Fruit fly (Drosophila melanogaster): ENCODE results near the gene CG14839.

CG14839 gene

dm6 chr3R:14262087-14262486 is at the start of gene CG14839, which contains the start of gene CG14841:
TSS of gene CG14839 (plus strand) at chr3R:14262387.
TSS of gene CG14841 (minus strand) at chr3R:14262418.
- no peak for TF ChIP-seq CG13204 (GFP tag; optimal IDR thresholded peaks at IDR 0.05)
- no peak for TF ChIP-seq Pif1A (GFP tag; optimal IDR thresholded peaks at IDR 0.05)
- TF ChIP-seq rn (GFP tag; IDR thresholded peaks at IDR 0.05) = no peak
- TF ChIP-seq CG4496 (GFP tag; IDR thresholded peaks at IDR 0.05) = no peak
- no peak for TF ChIP-seq gl (tag; optimal IDR thresholded peaks at IDR 0.05)
- TF ChIP-seq CG8159 (tag; optimal IDR thresholded peaks at IDR 0.05) = no peak
- no peak for TF ChIP-seq Snoo (tag; optimal IDR thresholded peaks at IDR 0.05)
- no peak for TF ChIP-seq CG14655 (GFP tag; optimal IDR thresholded peaks at IDR 0.05)
- TF ChIP-seq CG10348 (GFP tag; IDR thresholded peaks at IDR 0.05) = no peak
- no peak for TF ChIP-seq Pif1B (GFP tag; optimal IDR thresholded peaks at IDR 0.05)
- TF ChIP-seq CG12605 (GFP tag; IDR thresholded peaks at IDR 0.05) = no peak
- no peak for TF ChIP-seq CG17806 (tag; optimal IDR thresholded peaks at IDR 0.05)
- no peak for TF ChIP-seq Ets98B (GFP tag; IDR thresholded peaks at IDR 0.05)

- TF ChIP-seq CG14655 (GFP tag; optimal IDR thresholded peaks at IDR 0.05) (no peak), CG12605 (GFP tag; IDR thresholded peaks at IDR 0.05) (peak; percentile 92)
Observed at dm6 chr3R:14214776-14215175, 47.4 kb upstream of the CG14839 start, which contains the start of gene Dop1R1. TSS of gene Dop1R1 (minus strand) at chr3R:14214810.

dm6 chr3R:14217839-14218238 is 44.3 kb upstream of the CG14839 start, which contains the start of gene CG9649:
TSS of gene CG9649 (minus strand) at chr3R:14217882.
- TF ChIP-seq CG4496 (GFP tag; IDR thresholded peaks at IDR 0.05) (peak; percentile 63; the same call in 1 of the 3 replicates), CG32121 (GFP tag; IDR thresholded peaks at IDR 0.05) (peak; percentile 39; the same call in 1 of the 2 replicates), CG34367 (tag; optimal IDR thresholded peaks at IDR 0.05) (no peak), Ets98B (GFP tag; IDR thresholded peaks at IDR 0.05) (peak; percentile 32; the same call in 1 of the 2 replicates), fd96Ca (GFP tag; IDR thresholded peaks at IDR 0.05) (peak; percentile 46; the same call in 1 of the 3 replicates)

- TF ChIP-seq Pif1A (GFP tag; optimal IDR thresholded peaks at IDR 0.05) = no peak
Observed at dm6 chr3R:14220105-14220504, 42.1 kb upstream of the CG14839 start, which contains the start of gene CG31326. TSS of gene CG31326 (minus strand) at chr3R:14220205.

- TF ChIP-seq D1 (tag; optimal IDR thresholded peaks at IDR 0.05) (no peak), rn (GFP tag; IDR thresholded peaks at IDR 0.05) (no peak), CG12605 (GFP tag; IDR thresholded peaks at IDR 0.05) (no peak), CG9948 (tag; optimal IDR thresholded peaks at IDR 0.05) (no peak), CG10348 (GFP tag; IDR thresholded peaks at IDR 0.05) (no peak), Snoo (tag; optimal IDR thresholded peaks at IDR 0.05) (no peak), gl (tag; optimal IDR thresholded peaks at IDR 0.05) (no peak), CG15710 (tag; optimal IDR thresholded peaks at IDR 0.05) (no peak), CG8159 (tag; optimal IDR thresholded peaks at IDR 0.05) (no peak), fd96Ca (GFP tag; IDR thresholded peaks at IDR 0.05) (no peak), CG32121 (GFP tag; IDR thresholded peaks at IDR 0.05) (no peak), Pif1A (GFP tag; optimal IDR thresholded peaks at IDR 0.05) (no peak), CG17806 (tag; optimal IDR thresholded peaks at IDR 0.05) (no peak), CG34367 (tag; optimal IDR thresholded peaks at IDR 0.05) (no peak), EcR (GFP tag; optimal IDR thresholded peaks at IDR 0.05) (no peak)
Observed at dm6 chr3R:14221484-14221883, 40.7 kb upstream of the CG14839 start, which contains the start of gene CG33109. TSS of gene CG33109 (minus strand) at chr3R:14221584.

dm6 chr3R:14224105-14224574 is 38.0 kb upstream of the CG14839 start, which contains the start of gene Sp212:
TSS of gene Sp212 (minus strand) at chr3R:14224155.
- TF ChIP-seq CG12605 (GFP tag; IDR thresholded peaks at IDR 0.05) (no peak), CG32121 (GFP tag; IDR thresholded peaks at IDR 0.05) (no peak), Ets98B (GFP tag; IDR thresholded peaks at IDR 0.05) (no peak), CG8159 (tag; optimal IDR thresholded peaks at IDR 0.05) (peak; percentile 40), CG14655 (GFP tag; optimal IDR thresholded peaks at IDR 0.05) (peak; percentile 52), Pif1A (GFP tag; optimal IDR thresholded peaks at IDR 0.05) (no peak), CG15710 (tag; optimal IDR thresholded peaks at IDR 0.05) (no peak), CG13204 (GFP tag; optimal IDR thresholded peaks at IDR 0.05) (no peak), CG4496 (GFP tag; IDR thresholded peaks at IDR 0.05) (no peak), CG34367 (tag; optimal IDR thresholded peaks at IDR 0.05) (no peak), Snoo (tag; optimal IDR thresholded peaks at IDR 0.05) (no peak), CG8301 (tag; optimal IDR thresholded peaks at IDR 0.05) (peak; percentile 45), Pif1B (GFP tag; optimal IDR thresholded peaks at IDR 0.05) (no peak), fd96Ca (GFP tag; IDR thresholded peaks at IDR 0.05) (no peak), gl (tag; optimal IDR thresholded peaks at IDR 0.05) (no peak), CG10348 (GFP tag; IDR thresholded peaks at IDR 0.05) (no peak), CG17806 (tag; optimal IDR thresholded peaks at IDR 0.05) (no peak), CG9948 (tag; optimal IDR thresholded peaks at IDR 0.05) (no peak), D1 (tag; optimal IDR thresholded peaks at IDR 0.05) (no peak)

- TF ChIP-seq rn (GFP tag; IDR thresholded peaks at IDR 0.05) (no peak), CG13204 (GFP tag; optimal IDR thresholded peaks at IDR 0.05) (no peak), CG9948 (tag; optimal IDR thresholded peaks at IDR 0.05) (no peak), Ets98B (GFP tag; IDR thresholded peaks at IDR 0.05) (no peak), CG12605 (GFP tag; IDR thresholded peaks at IDR 0.05) (no peak), gl (tag; optimal IDR thresholded peaks at IDR 0.05) (no peak), Snoo (tag; optimal IDR thresholded peaks at IDR 0.05) (no peak), CG14655 (GFP tag; optimal IDR thresholded peaks at IDR 0.05) (no peak), CG4496 (GFP tag; IDR thresholded peaks at IDR 0.05) (no peak), CG32121 (GFP tag; IDR thresholded peaks at IDR 0.05) (no peak), CG8159 (tag; optimal IDR thresholded peaks at IDR 0.05) (no peak), CG10348 (GFP tag; IDR thresholded peaks at IDR 0.05) (no peak), Pif1A (GFP tag; optimal IDR thresholded peaks at IDR 0.05) (no peak), CG17806 (tag; optimal IDR thresholded peaks at IDR 0.05) (no peak), CG34367 (tag; optimal IDR thresholded peaks at IDR 0.05) (no peak), CG8301 (tag; optimal IDR thresholded peaks at IDR 0.05) (no peak)
Observed at dm6 chr3R:14226662-14227061, 35.5 kb upstream of the CG14839 start, which contains the start of gene CG9631. TSS of gene CG9631 (minus strand) at chr3R:14226762.
